Worm (Caenorhabditis elegans): ENCODE measurements around the gene abhd-5.1.

- no peak for TF ChIP-seq ceh-39 (tag; optimal IDR thresholded peaks at IDR 0.05)
- TF ChIP-seq pha-4 (tag; optimal IDR thresholded peaks at IDR 0.05): no peak
- no peak for TF ChIP-seq unc-62 (GFP tag; optimal IDR thresholded peaks at IDR 0.05)
- TF ChIP-seq nhr-237 (tag; optimal IDR thresholded peaks at IDR 0.05): no peak
- TF ChIP-seq ces-1 (GFP tag; optimal IDR thresholded peaks at IDR 0.05): no peak
- TF ChIP-seq lin-13 (tag; optimal IDR thresholded peaks at IDR 0.05): no peak
- no peak for TF ChIP-seq unc-39 (tag; optimal IDR thresholded peaks at IDR 0.05)
- no peak for TF ChIP-seq elt-3 (tag; optimal IDR thresholded peaks at IDR 0.05)
- no peak for TF ChIP-seq nhr-28 (tag; optimal IDR thresholded peaks at IDR 0.05)
- no peak for TF ChIP-seq ztf-11 (tag; optimal IDR thresholded peaks at IDR 0.05)
- TF ChIP-seq mep-1 (tag; optimal IDR thresholded peaks at IDR 0.05): no peak
- TF ChIP-seq mls-2 (tag; optimal IDR thresholded peaks at IDR 0.05): no peak
Observed at ce11 chrV:4868698-4869097, 21.2 kb downstream of the abhd-5.1 start.
